Fruit fly (Drosophila melanogaster) whole organism, embryonic: ENCODE measurements around the gene dnc.

Source experiments
- Abd-B ChIP-seq: fragments of 200-800 bp; sonication (Bioruptor generic); optimal IDR thresholded peaks from 2 replicates; lab custom pipeline; 2018; ENCODE audit warnings: missing biosample characterization, mild to moderate bottlenecking, missing genetic modification characterization, moderate library complexity
- Awh ChIP-seq: fragments of 200-800 bp; sonication (Bioruptor generic); IDR thresholded peaks from 2 replicates; pipeline ENCODE4, ENCODE4 v1.3.6; 2022; ENCODE audit warnings: missing biosample characterization, missing genetic modification characterization
- B-H1 ChIP-seq: fragments of 200-800 bp; sonication (Bioruptor generic); IDR thresholded peaks from 3 replicates; pipeline ENCODE4 v1.3.6; 2022; ENCODE audit warnings: missing biosample characterization, missing genetic modification characterization
- Bdp1 ChIP-seq: fragments of 200-800 bp; sonication (Bioruptor generic); optimal IDR thresholded peaks from 3 replicates; lab custom pipeline; 2016; ENCODE audit warnings: missing biosample characterization, missing genetic modification characterization
- Bgb ChIP-seq: fragments of 200-800 bp; sonication (Bioruptor generic); IDR thresholded peaks from 2 replicates; pipeline ENCODE4 v1.3.6; 2022; ENCODE audit warnings: missing biosample characterization, missing genetic modification characterization; ENCODE audit not compliant: partially characterized antibody
- CG10147 ChIP-seq: fragments of 200-800 bp; sonication (Bioruptor generic); optimal IDR thresholded peaks from 2 replicates; lab custom pipeline; 2019; ENCODE audit warnings: missing biosample characterization, mild to moderate bottlenecking, missing genetic modification characterization, moderate library complexity
- CG10321 ChIP-seq: fragments of 200-800 bp; sonication (Bioruptor generic); IDR thresholded peaks from 2 replicates; pipeline ENCODE4 v1.3.6; 2022; ENCODE audit warnings: missing biosample characterization, missing genetic modification characterization
- CG11723 ChIP-seq: fragments of 200-800 bp; sonication (Bioruptor generic); optimal IDR thresholded peaks from 2 replicates; lab custom pipeline; 2017; ENCODE audit warnings: missing biosample characterization, mild to moderate bottlenecking, missing genetic modification characterization
- CG12071 ChIP-seq: fragments of 200-800 bp; sonication (Bioruptor generic); optimal IDR thresholded peaks from 3 replicates; lab custom pipeline; 2018; ENCODE audit warnings: missing biosample characterization, mild to moderate bottlenecking, missing genetic modification characterization
- CG12299 ChIP-seq: fragments of 200-800 bp; sonication (Bioruptor generic); optimal IDR thresholded peaks from 2 replicates; lab custom pipeline; 2018; ENCODE audit warnings: missing biosample characterization, mild to moderate bottlenecking, missing genetic modification characterization
- CG1233 ChIP-seq: fragments of 200-800 bp; sonication (Bioruptor generic); optimal IDR thresholded peaks from 4 replicates; lab custom pipeline; 2018; ENCODE audit warnings: missing biosample characterization, mild to moderate bottlenecking, missing genetic modification characterization
- CG12659 ChIP-seq: fragments of 200-800 bp; sonication (Bioruptor generic); optimal IDR thresholded peaks from 3 replicates; lab custom pipeline; 2017; ENCODE audit warnings: mild to moderate bottlenecking, missing biosample characterization, missing genetic modification reagents, missing genetic modification characterization
- CG14441 ChIP-seq: fragments of 200-800 bp; sonication (Bioruptor generic); IDR thresholded peaks from 2 replicates; pipeline ENCODE4 v1.3.6; 2022; ENCODE audit warnings: missing biosample characterization, missing genetic modification characterization
- CG14710 ChIP-seq: fragments of 200-800 bp; sonication (Bioruptor generic); optimal IDR thresholded peaks from 3 replicates; lab custom pipeline; 2019; ENCODE audit warnings: missing biosample characterization, mild to moderate bottlenecking, missing genetic modification characterization, moderate library complexity
- CG17328 ChIP-seq: fragments of 200-800 bp; sonication (Bioruptor generic); IDR thresholded peaks from 2 replicates; pipeline ENCODE4 v1.3.6; 2022; ENCODE audit warnings: missing biosample characterization, missing genetic modification characterization
- CG17359 ChIP-seq: fragments of 200-800 bp; sonication (Bioruptor generic); optimal IDR thresholded peaks from 3 replicates; lab custom pipeline; 2018; ENCODE audit warnings: missing biosample characterization, mild to moderate bottlenecking, missing genetic modification characterization, moderate library complexity
- CG17361 ChIP-seq: fragments of 200-800 bp; sonication (Bioruptor generic); IDR thresholded peaks from 3 replicates; pipeline ENCODE4 v1.3.6; 2022; ENCODE audit warnings: missing biosample characterization, missing genetic modification characterization
- CG3847 ChIP-seq: fragments of 200-800 bp; sonication (Bioruptor generic); IDR thresholded peaks from 2 replicates; pipeline ENCODE4 v1.3.6; 2022; ENCODE audit warnings: missing biosample characterization, missing genetic modification characterization
- CG42726 ChIP-seq: fragments of 200-800 bp; sonication (Bioruptor generic); IDR thresholded peaks from 2 replicates; pipeline ENCODE4 v1.3.6; 2022; ENCODE audit warnings: missing biosample characterization, missing genetic modification characterization; ENCODE audit not compliant: partially characterized antibody
- CG6689 ChIP-seq: fragments of 200-800 bp; sonication (Bioruptor generic); IDR thresholded peaks from 2 replicates; pipeline ENCODE4 v1.3.6; 2022; ENCODE audit warnings: missing biosample characterization, missing genetic modification characterization
- CG6765 ChIP-seq: fragments of 200-800 bp; sonication (Bioruptor generic); optimal IDR thresholded peaks from 3 replicates; lab custom pipeline; 2017; ENCODE audit warnings: missing biosample characterization, mild to moderate bottlenecking, missing genetic modification characterization
- CG6791 ChIP-seq: fragments of 200-800 bp; sonication (Bioruptor generic); IDR thresholded peaks from 3 replicates; pipeline ENCODE4 v1.3.6; 2022; ENCODE audit warnings: missing biosample characterization, missing genetic modification characterization; ENCODE audit not compliant: partially characterized antibody
- CTCF ChIP-seq: fragments of 200-800 bp; sonication (Bioruptor generic); optimal IDR thresholded peaks from 2 replicates; lab custom pipeline; 2017; ENCODE audit warnings: missing biosample characterization, mild to moderate bottlenecking, missing genetic modification characterization, moderate library complexity
- D19B ChIP-seq: fragments of 200-800 bp; sonication (Bioruptor generic); optimal IDR thresholded peaks from 2 replicates; lab custom pipeline; 2017; ENCODE audit warnings: missing biosample characterization, mild to moderate bottlenecking, missing genetic modification characterization
- ERR ChIP-seq: fragments of 200-800 bp; sonication (Bioruptor generic); optimal IDR thresholded peaks from 2 replicates; lab custom pipeline; 2016; ENCODE audit warnings: missing biosample characterization, missing genetic modification characterization
- MBD-R2 ChIP-seq: fragments of 200-800 bp; sonication (Bioruptor generic); IDR thresholded peaks from 2 replicates; pipeline ENCODE4 v1.3.6; 2022; ENCODE audit warnings: missing biosample characterization, missing genetic modification characterization
- Mad ChIP-seq: fragments of 200-800 bp; sonication (Bioruptor generic); optimal IDR thresholded peaks from 2 replicates; lab custom pipeline; 2016; ENCODE audit warnings: missing biosample characterization, missing genetic modification characterization
- NFAT ChIP-seq: fragments of 200-800 bp; sonication (Bioruptor generic); IDR thresholded peaks from 2 replicates; pipeline ENCODE4 v1.3.6; 2022; ENCODE audit warnings: missing biosample characterization, missing genetic modification characterization
- Spps ChIP-seq: fragments of 200-800 bp; sonication (Bioruptor generic); optimal IDR thresholded peaks from 2 replicates; lab custom pipeline; 2018; ENCODE audit warnings: missing biosample characterization, mild to moderate bottlenecking, missing genetic modification characterization
- Sry-δ ChIP-seq: fragments of 200-800 bp; sonication (Bioruptor generic); optimal IDR thresholded peaks from 2 replicates; lab custom pipeline; 2016; ENCODE audit warnings: missing biosample characterization, missing genetic modification characterization
- YL-1 ChIP-seq: fragments of 200-800 bp; sonication (Bioruptor generic); optimal IDR thresholded peaks from 3 replicates; lab custom pipeline; 2017; ENCODE audit warnings: missing biosample characterization, mild to moderate bottlenecking, missing genetic modification characterization
- ash1 ChIP-seq: fragments of 200-800 bp; sonication (Bioruptor generic); optimal IDR thresholded peaks from 2 replicates; lab custom pipeline; 2018; ENCODE audit warnings: missing biosample characterization, mild to moderate bottlenecking, missing genetic modification characterization
- bowl ChIP-seq: fragments of 200-800 bp; sonication (Bioruptor generic); IDR thresholded peaks from 2 replicates; pipeline ENCODE4 v1.3.6; 2022; ENCODE audit warnings: missing biosample characterization, missing genetic modification characterization
- chinmo ChIP-seq: fragments of 200-800 bp; sonication (Bioruptor generic); IDR thresholded peaks from 4 replicates; pipeline ENCODE4 v1.3.6; 2022; ENCODE audit warnings: missing biosample characterization, missing genetic modification characterization; ENCODE audit not compliant: partially characterized antibody
- ci ChIP-seq: fragments of 200-800 bp; sonication (Bioruptor generic); IDR thresholded peaks from 3 replicates; pipeline ENCODE4 v1.3.6; 2022; ENCODE audit warnings: missing biosample characterization, missing genetic modification characterization
- crol ChIP-seq: fragments of 200-800 bp; sonication (Bioruptor generic); IDR thresholded peaks from 2 replicates; pipeline ENCODE4 v1.3.6; 2022; ENCODE audit warnings: missing biosample characterization, missing genetic modification characterization
- danr ChIP-seq: fragments of 200-800 bp; sonication (Bioruptor generic); IDR thresholded peaks from 2 replicates; pipeline ENCODE4 v1.3.6; 2022; ENCODE audit warnings: missing biosample characterization, missing genetic modification characterization
- dm ChIP-seq: fragments of 200-800 bp; sonication (Bioruptor generic); optimal IDR thresholded peaks from 3 replicates; lab custom pipeline; 2016; ENCODE audit warnings: missing biosample characterization, missing genetic modification characterization
- esg ChIP-seq: fragments of 200-800 bp; sonication (Bioruptor generic); conservative IDR thresholded peaks from 2 replicates; pipeline ENCODE4 v1.3.6; 2022; ENCODE audit warnings: missing biosample characterization, missing genetic modification characterization
- ewg ChIP-seq: fragments of 200-800 bp; sonication (Bioruptor generic); optimal IDR thresholded peaks from 3 replicates; lab custom pipeline; 2017; ENCODE audit warnings: mild to moderate bottlenecking, missing biosample characterization, missing genetic modification reagents, missing genetic modification characterization
- gt ChIP-seq: fragments of 200-800 bp; sonication (Bioruptor generic); IDR thresholded peaks from 2 replicates; pipeline ENCODE4 v1.3.6; 2022; ENCODE audit warnings: missing biosample characterization, missing genetic modification characterization
- her ChIP-seq: fragments of 200-800 bp; sonication (Bioruptor generic); optimal IDR thresholded peaks from 2 replicates; lab custom pipeline; 2016; ENCODE audit warnings: missing biosample characterization, missing genetic modification characterization
- luna ChIP-seq: fragments of 200-800 bp; sonication (Bioruptor generic); optimal IDR thresholded peaks from 2 replicates; lab custom pipeline; 2016; ENCODE audit warnings: missing biosample characterization, missing genetic modification characterization
- mirr ChIP-seq: fragments of 200-800 bp; sonication (Bioruptor generic); optimal IDR thresholded peaks from 3 replicates; lab custom pipeline; 2018; ENCODE audit warnings: missing biosample characterization, mild to moderate bottlenecking, missing genetic modification characterization
- ro ChIP-seq: fragments of 200-800 bp; sonication (Bioruptor generic); IDR thresholded peaks from 2 replicates; pipeline ENCODE4 v1.3.6; 2022; ENCODE audit warnings: missing biosample characterization, missing genetic modification characterization
- slbo ChIP-seq: fragments of 200-800 bp; sonication (Bioruptor generic); IDR thresholded peaks from 2 replicates; pipeline ENCODE4 v1.3.6; 2022; ENCODE audit warnings: missing biosample characterization, missing genetic modification characterization
- so ChIP-seq: fragments of 200-800 bp; sonication (Bioruptor generic); IDR thresholded peaks from 3 replicates; pipeline ENCODE4 v1.3.6; 2022; ENCODE audit warnings: missing biosample characterization, missing genetic modification characterization
- sug ChIP-seq: fragments of 200-800 bp; optimal IDR thresholded peaks from 2 replicates; lab custom pipeline; 2019; ENCODE audit warnings: missing biosample characterization, mild to moderate bottlenecking, missing genetic modification characterization, moderate library complexity
- tgo ChIP-seq: fragments of 200-800 bp; sonication (Bioruptor generic); IDR thresholded peaks from 3 replicates; pipeline ENCODE4 v1.3.6; 2022; ENCODE audit warnings: missing biosample characterization, missing genetic modification characterization
- tio ChIP-seq: fragments of 200-800 bp; sonication (Bioruptor generic); optimal IDR thresholded peaks from 2 replicates; lab custom pipeline; 2017; ENCODE audit warnings: missing biosample characterization, missing genetic modification characterization, inconsistent platforms
- twi ChIP-seq: fragments of 200-800 bp; optimal IDR thresholded peaks from 2 replicates; lab custom pipeline; 2019; ENCODE audit warnings: missing biosample characterization, mild to moderate bottlenecking, missing genetic modification characterization, moderate library complexity
- wor ChIP-seq: fragments of 200-800 bp; sonication (Bioruptor generic); IDR thresholded peaks from 2 replicates; pipeline ENCODE4 v1.3.6; 2022; ENCODE audit warnings: missing biosample characterization, missing genetic modification characterization
- zen2 ChIP-seq: fragments of 200-800 bp; sonication (Bioruptor generic); IDR thresholded peaks from 3 replicates; pipeline ENCODE4 v1.3.6; 2022; ENCODE audit warnings: missing biosample characterization, missing genetic modification characterization; ENCODE audit not compliant: partially characterized antibody

dnc gene

DNA sequence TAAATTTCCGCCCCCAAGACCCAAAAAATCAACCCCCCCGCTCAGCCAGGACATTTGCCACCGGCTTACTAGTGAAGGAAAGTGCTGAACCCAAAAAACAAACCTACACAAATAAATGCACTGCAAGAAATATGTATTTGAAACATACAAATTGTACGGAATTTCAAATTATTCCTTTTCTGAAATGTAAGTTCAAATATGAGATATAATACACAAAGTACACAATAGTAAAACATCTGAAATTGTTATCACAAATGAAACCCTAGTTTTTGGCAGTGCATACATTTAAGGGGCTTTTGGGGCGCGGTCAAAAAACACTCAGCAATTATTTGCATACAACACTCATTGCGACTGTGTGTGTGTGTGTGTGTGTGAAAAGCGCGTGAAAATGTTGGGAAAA lies 17.5 kb downstream of the dnc start (continued):
- TF ChIP-seq B-H1 (GFP tag; lab: Robert Waterston, UW) (peak; percentile 22; the same call in 1 of the 3 replicates), CG14710 (tag; lab: Kevin White, UChicago) (no peak), CG17328 (no peak), gt (GFP tag; lab: Robert Waterston, UW) (no peak), CG42726 (GFP tag; lab: Robert Waterston, UW) (no peak), CG6791 (GFP tag; lab: Robert Waterston, UW) (no peak), danr (GFP tag; lab: Robert Waterston, UW) (no peak), CG17361 (0 out of 3 replicates have a peak, but pooled peaks have one; percentile 37), sug (no peak), zen2 (GFP tag; lab: Robert Waterston, UW) (no peak), CG14441 (GFP tag; lab: Robert Waterston, UW) (no peak), ERR (GFP tag; lab: Kevin White, UChicago) (no peak), crol (no peak), CG1233 (GFP tag; lab: Kevin White, UChicago) (no peak), tgo (GFP tag; lab: Robert Waterston, UW) (peak; percentile 16; the same call in 1 of the 3 replicates), CG17359 (tag; lab: Kevin White, UChicago) (peak; percentile 28), ci (0 out of 3 replicates have a peak, but pooled peaks have one; percentile 45), Spps (tag; lab: Kevin White, UChicago) (no peak), Bdp1 (no peak), NFAT (GFP tag; lab: Robert Waterston, UW) (no peak), tio (GFP tag; lab: Kevin White, UChicago) (peak; percentile 9), CG11723 (no peak), luna (GFP tag; lab: Kevin White, UChicago) (no peak), mirr (GFP tag; lab: Kevin White, UChicago) (no peak), ro (GFP tag; lab: Robert Waterston, UW) (no peak), esg (GFP tag; lab: Robert Waterston, UW) (peak; percentile 48), Sry-δ (GFP tag; lab: Kevin White, UChicago) (no peak), ewg (no peak), slbo (GFP tag; lab: Robert Waterston, UW) (peak; percentile 51), CTCF (no peak), chinmo (GFP tag; lab: Robert Waterston, UW) (no peak), CG3847 (GFP tag; lab: Robert Waterston, UW) (no peak), CG6765 (GFP tag; lab: Kevin White, UChicago) (no peak), twi (tag; lab: Kevin White, UChicago) (no peak), bowl (GFP tag; lab: Robert Waterston, UW) (no peak), CG12659 (GFP tag; lab: Kevin White, UChicago) (peak; percentile 14), Awh (GFP tag; lab: Robert Waterston, UW) (no peak), Mad (GFP tag; lab: Kevin White, UChicago) (no peak), ash1 (GFP tag; lab: Kevin White, UChicago) (no peak), Abd-B (peak; percentile 25), so (GFP tag; lab: Robert Waterston, UW) (no peak), CG12071 (GFP tag; lab: Kevin White, UChicago) (peak; percentile 2), Bgb (no peak), her (GFP tag; lab: Kevin White, UChicago) (no peak), D19B (no peak), wor (GFP tag; lab: Robert Waterston, UW) (0 out of 2 replicates have a peak, but pooled peaks have one; percentile 16), YL-1 (GFP tag; lab: Kevin White, UChicago) (no peak), MBD-R2 (no peak), CG10321 (GFP tag; lab: Robert Waterston, UW) (no peak), CG6689 (GFP tag; lab: Robert Waterston, UW) (peak; percentile 30; the same call in 1 of the 2 replicates), CG10147 (no peak), CG12299 (peak; percentile 5), dm (GFP tag; lab: Kevin White, UChicago) (no peak)
